Fruit fly (Drosophila melanogaster): ENCODE measurements around the gene CG11658.

The CG11658 gene

dm6 chr3L:11711059-11711628 is 2.8 kb upstream of the CG11658 start, which contains the start of gene crim (continued):
- TF ChIP-seq CTCF (GFP tag; optimal IDR thresholded peaks at IDR 0.05): peak; percentile 18
- no peak for TF ChIP-seq CG12071 (GFP tag; optimal IDR thresholded peaks at IDR 0.05)
- TF ChIP-seq CG30020 (tag; optimal IDR thresholded peaks at IDR 0.05): peak; percentile 21
- TF ChIP-seq CG14710 (tag; optimal IDR thresholded peaks at IDR 0.05): peak; percentile 62
- no peak for TF ChIP-seq Meics (GFP tag; optimal IDR thresholded peaks at IDR 0.05)
- TF ChIP-seq Lhr (GFP tag; optimal IDR thresholded peaks at IDR 0.05): peak; percentile 52
- TF ChIP-seq CG16813 (GFP tag; IDR thresholded peaks at IDR 0.05; ENCODE audit: partially characterized antibody): no peak
- no peak for TF ChIP-seq bbx (GFP tag; IDR thresholded peaks at IDR 0.05; ENCODE audit: partially characterized antibody)
- TF ChIP-seq CG34376 (GFP tag; optimal IDR thresholded peaks at IDR 0.05): no peak
- no peak for TF ChIP-seq E2f1 (GFP tag; IDR thresholded peaks at IDR 0.05)
- no peak for TF ChIP-seq CG13775 (GFP tag; optimal IDR thresholded peaks at IDR 0.05)
- no peak for TF ChIP-seq CG6765 (GFP tag; optimal IDR thresholded peaks at IDR 0.05)
- TF ChIP-seq run (tag; optimal IDR thresholded peaks at IDR 0.05): peak; percentile 12
- no peak for TF ChIP-seq CG10147 (GFP tag; optimal IDR thresholded peaks at IDR 0.05)
- no peak for TF ChIP-seq eyg (GFP tag; optimal IDR thresholded peaks at IDR 0.05)
- no peak for TF ChIP-seq CG17612 (GFP tag; IDR thresholded peaks at IDR 0.05)
- peak; percentile 10 for TF ChIP-seq Fer1 (GFP tag; optimal IDR thresholded peaks at IDR 0.05)
- peak; percentile 3 for TF ChIP-seq scrt (GFP tag; optimal IDR thresholded peaks at IDR 0.05)
- no peak for TF ChIP-seq lmd (GFP tag; IDR thresholded peaks at IDR 0.05)
- no peak for TF ChIP-seq CHES-1-like (GFP tag; optimal IDR thresholded peaks at IDR 0.05)
- TF ChIP-seq CG10462 (GFP tag; optimal IDR thresholded peaks at IDR 0.05): no peak
- no peak for TF ChIP-seq Antp (GFP tag; optimal IDR thresholded peaks at IDR 0.05)
- TF ChIP-seq wek (GFP tag; optimal IDR thresholded peaks at IDR 0.05): no peak
- peak; percentile 15 for TF ChIP-seq CG12659 (GFP tag; optimal IDR thresholded peaks at IDR 0.05)
- no peak for TF ChIP-seq yki (optimal IDR thresholded peaks at IDR 0.05)
- TF ChIP-seq Hey (tag; optimal IDR thresholded peaks at IDR 0.05): no peak
- TF ChIP-seq CG8290 (GFP tag; optimal IDR thresholded peaks at IDR 0.05): no peak
- peak in 1 of 2 experiments; percentile 52 for TF ChIP-seq CG8290 (tag; optimal IDR thresholded peaks at IDR 0.05)
- no peak for TF ChIP-seq kay (GFP tag; optimal IDR thresholded peaks at IDR 0.05)
- TF ChIP-seq CG14965 (GFP tag; optimal IDR thresholded peaks at IDR 0.05; ENCODE audit: borderline replicate concordance): no peak
- no peak for TF ChIP-seq ATbp (GFP tag; optimal IDR thresholded peaks at IDR 0.05)
- TF ChIP-seq zf30C (GFP tag; optimal IDR thresholded peaks at IDR 0.05): no peak
- TF ChIP-seq pzg (GFP tag; optimal IDR thresholded peaks at IDR 0.05): peak; percentile 96
- no peak for TF ChIP-seq ttk (GFP tag; IDR thresholded peaks at IDR 0.05)
- peak in 1 of 2 experiments; percentile 0 for TF ChIP-seq insv (GFP tag; optimal IDR thresholded peaks at IDR 0.05)
- no peak for TF ChIP-seq dmrt99B (tag; optimal IDR thresholded peaks at IDR 0.05)
- no peak for TF ChIP-seq Dref (GFP tag; IDR thresholded peaks at IDR 0.05)
- no peak for TF ChIP-seq org-1 (GFP tag; optimal IDR thresholded peaks at IDR 0.05)
- no peak for TF ChIP-seq Dad (GFP tag; optimal IDR thresholded peaks at IDR 0.05)
- peak; percentile 97 for TF ChIP-seq CG10267 (tag; optimal IDR thresholded peaks at IDR 0.05)
- peak; percentile 92 for TF ChIP-seq gfzf (GFP tag; optimal IDR thresholded peaks at IDR 0.05)
- no peak for TF ChIP-seq nom (GFP tag; optimal IDR thresholded peaks at IDR 0.05)
- TF ChIP-seq Camta (GFP tag; optimal IDR thresholded peaks at IDR 0.05): no peak
- no peak for TF ChIP-seq dan (GFP tag; IDR thresholded peaks at IDR 0.05)
- TF ChIP-seq hkb (optimal IDR thresholded peaks at IDR 0.05): no peak
- 0 out of 2 replicates have a peak, but pooled peaks have one; percentile 27 for TF ChIP-seq hkb (GFP tag; IDR thresholded peaks at IDR 0.05)
- no peak for TF ChIP-seq CG31388 (GFP tag; optimal IDR thresholded peaks at IDR 0.05)
- TF ChIP-seq CG13123 (GFP tag; optimal IDR thresholded peaks at IDR 0.05): no peak
- no peak for TF ChIP-seq Hr3 (GFP tag; optimal IDR thresholded peaks at IDR 0.05)
- no peak for TF ChIP-seq NC2α (GFP tag; optimal IDR thresholded peaks at IDR 0.05)
- no peak for TF ChIP-seq CG11093 (GFP tag; IDR thresholded peaks at IDR 0.05)
- peak; percentile 30 for TF ChIP-seq PHDP (tag; optimal IDR thresholded peaks at IDR 0.05)

Measured in whole organism, embryonic.